Fruit fly (Drosophila melanogaster) whole organism, embryonic: ENCODE results near the gene CG13059.

ENCODE experiments used
- CG10959 ChIP-seq: fragments of 200-800 bp; sonication (Bioruptor generic); IDR thresholded peaks from 2 replicates; pipeline ENCODE4 v1.3.6; 2022; ENCODE audit warnings: missing biosample characterization, missing genetic modification characterization
- CG11247 ChIP-seq: fragments of 200-800 bp; sonication (Bioruptor generic); IDR thresholded peaks from 2 replicates; pipeline ENCODE4 v1.3.6; 2022; ENCODE audit warnings: missing biosample characterization, missing genetic modification characterization
- CG11504 ChIP-seq: fragments of 200-800 bp; sonication (Bioruptor generic); optimal IDR thresholded peaks from 3 replicates; lab custom pipeline; 2019; ENCODE audit warnings: missing biosample characterization, mild to moderate bottlenecking, missing genetic modification characterization, moderate library complexity
- CG12299 ChIP-seq: fragments of 200-800 bp; sonication (Bioruptor generic); optimal IDR thresholded peaks from 2 replicates; lab custom pipeline; 2018; ENCODE audit warnings: missing biosample characterization, mild to moderate bottlenecking, missing genetic modification characterization
- CG12942 ChIP-seq: fragments of 200-800 bp; sonication (Bioruptor generic); optimal IDR thresholded peaks from 3 replicates; lab custom pipeline; 2016; ENCODE audit warnings: missing biosample characterization, missing genetic modification characterization
- CG15601 ChIP-seq: fragments of 200-800 bp; sonication (Bioruptor generic); optimal IDR thresholded peaks from 3 replicates; lab custom pipeline; 2019; ENCODE audit warnings: missing biosample characterization, mild to moderate bottlenecking, missing genetic modification characterization, moderate library complexity
- CG15696 ChIP-seq: fragments of 200-800 bp; sonication (Bioruptor generic); optimal IDR thresholded peaks from 2 replicates; lab custom pipeline; 2019; ENCODE audit warnings: missing biosample characterization, mild to moderate bottlenecking, missing genetic modification characterization, moderate library complexity
- CG2202 ChIP-seq: fragments of 200-800 bp; sonication (Bioruptor generic); optimal IDR thresholded peaks from 2 replicates; lab custom pipeline; 2018; ENCODE audit warnings: missing biosample characterization, mild to moderate bottlenecking, missing genetic modification characterization
- CG2678 ChIP-seq: fragments of 200-800 bp; sonication (Bioruptor generic); optimal IDR thresholded peaks from 3 replicates; lab custom pipeline; 2019; ENCODE audit warnings: missing biosample characterization, mild to moderate bottlenecking, missing genetic modification characterization, moderate library complexity
- CG4404 ChIP-seq: fragments of 200-800 bp; sonication (Bioruptor generic); IDR thresholded peaks from 2 replicates; pipeline ENCODE4 v1.3.6; 2022; ENCODE audit warnings: missing biosample characterization, missing genetic modification characterization
- CG4707 ChIP-seq: fragments of 200-800 bp; sonication (Bioruptor generic); optimal IDR thresholded peaks from 2 replicates; lab custom pipeline; 2018; ENCODE audit warnings: missing biosample characterization, mild to moderate bottlenecking, missing genetic modification characterization, moderate library complexity
- CG4730 ChIP-seq: fragments of 200-800 bp; sonication (Bioruptor generic); IDR thresholded peaks from 2 replicates; pipeline ENCODE4 v1.3.6; 2022; ENCODE audit warnings: missing biosample characterization, missing genetic modification characterization
- CG6813 ChIP-seq: fragments of 200-800 bp; sonication (Bioruptor generic); optimal IDR thresholded peaks from 2 replicates; lab custom pipeline; 2017; ENCODE audit warnings: missing biosample characterization, missing genetic modification characterization, mild to moderate bottlenecking, moderate library complexity, missing genetic modification reagents
- CG7271 ChIP-seq: fragments of 200-800 bp; sonication (Bioruptor generic); optimal IDR thresholded peaks from 2 replicates; lab custom pipeline; 2018; ENCODE audit warnings: missing biosample characterization, mild to moderate bottlenecking, missing genetic modification characterization, moderate library complexity
- CG8359 ChIP-seq: fragments of 200-800 bp; sonication (Bioruptor generic); optimal IDR thresholded peaks from 2 replicates; lab custom pipeline; 2017; ENCODE audit warnings: missing biosample characterization, mild to moderate bottlenecking, missing genetic modification characterization, borderline replicate concordance
- CG9797 ChIP-seq: fragments of 200-800 bp; sonication (Bioruptor generic); optimal IDR thresholded peaks from 3 replicates; lab custom pipeline; 2018; ENCODE audit warnings: missing biosample characterization, mild to moderate bottlenecking, missing genetic modification characterization
- CkIIα-i1 ChIP-seq: fragments of 200-800 bp; sonication (Bioruptor generic); IDR thresholded peaks from 2 replicates; pipeline ENCODE4 v1.3.6; 2022; ENCODE audit warnings: missing biosample characterization, missing genetic modification characterization
- HLHmδ ChIP-seq: fragments of 200-800 bp; sonication (Bioruptor generic); optimal IDR thresholded peaks from 2 replicates; lab custom pipeline; 2018; ENCODE audit warnings: missing biosample characterization, mild to moderate bottlenecking, missing genetic modification characterization, moderate library complexity
- MBD-R2 ChIP-seq: fragments of 200-800 bp; sonication (Bioruptor generic); IDR thresholded peaks from 2 replicates; pipeline ENCODE4 v1.3.6; 2022; ENCODE audit warnings: missing biosample characterization, missing genetic modification characterization
- Rfx ChIP-seq: fragments of 200-800 bp; sonication (Bioruptor generic); IDR thresholded peaks from 2 replicates; pipeline ENCODE4 v1.3.6; 2022; ENCODE audit warnings: missing biosample characterization, missing genetic modification characterization
- Sry-δ ChIP-seq: fragments of 200-800 bp; sonication (Bioruptor generic); optimal IDR thresholded peaks from 2 replicates; lab custom pipeline; 2016; ENCODE audit warnings: missing biosample characterization, missing genetic modification characterization
- Taf1 ChIP-seq: fragments of 200-800 bp; sonication (Bioruptor generic); IDR thresholded peaks from 2 replicates; pipeline ENCODE4 v1.3.6; 2022; ENCODE audit warnings: missing biosample characterization, missing genetic modification characterization
- Tbp ChIP-seq: fragments of >200 bp; optimal IDR thresholded peaks from 2 replicates; lab custom pipeline; 2018; ENCODE audit warnings: missing biosample characterization, missing genetic modification characterization
- Trl ChIP-seq, 3 experiments: fragments of >200 bp in 2 of 3; fragments of 200-800 bp in 1 of 3; sonication (Bioruptor generic) in 1 of 3; optimal IDR thresholded peaks; 2 replicates in 1 of 3; 3 replicates in 2 of 3; lab custom pipeline; 2016 to 2017; ENCODE audit warnings: missing biosample characterization in 1 of 3, missing genetic modification characterization in 1 of 3
- Usf ChIP-seq: fragments of 200-800 bp; sonication (Bioruptor generic); optimal IDR thresholded peaks from 2 replicates; lab custom pipeline; 2017; ENCODE audit warnings: missing genotype, missing biosample characterization, missing genetic modification characterization
- Xbp1 ChIP-seq: fragments of 200-800 bp; sonication (Bioruptor generic); optimal IDR thresholded peaks from 3 replicates; lab custom pipeline; 2016; ENCODE audit warnings: missing biosample characterization, mild to moderate bottlenecking, missing genetic modification characterization
- abd-A ChIP-seq: fragments of 200-800 bp; sonication (Bioruptor generic); optimal IDR thresholded peaks from 3 replicates; lab custom pipeline; 2019; ENCODE audit warnings: missing biosample characterization, mild to moderate bottlenecking, missing genetic modification characterization, moderate library complexity
- amos ChIP-seq: fragments of 200-800 bp; sonication (Bioruptor generic); IDR thresholded peaks from 2 replicates; pipeline ENCODE4 v1.3.6; 2022; ENCODE audit warnings: missing biosample characterization, missing genetic modification characterization; ENCODE audit not compliant: partially characterized antibody
- aop ChIP-seq: fragments of 200-800 bp; sonication (Bioruptor generic); IDR thresholded peaks from 2 replicates; pipeline ENCODE4 v1.3.6; 2022; ENCODE audit warnings: missing biosample characterization, missing genetic modification characterization
- ato ChIP-seq: fragments of 200-800 bp; sonication (Bioruptor generic); IDR thresholded peaks from 2 replicates; pipeline ENCODE4 v1.3.6; 2022; ENCODE audit warnings: missing biosample characterization, missing genetic modification characterization; ENCODE audit not compliant: partially characterized antibody
- bsh ChIP-seq, 2 experiments: fragments of 200-800 bp; sonication (Bioruptor generic); optimal IDR thresholded peaks; 2 replicates each; lab custom pipeline; 2017 to 2018; ENCODE audit warnings: mild to moderate bottlenecking in 2 of 2, missing biosample characterization in 2 of 2, missing genetic modification characterization in 2 of 2, moderate library complexity in 1 of 2
- cas ChIP-seq: fragments of 200-800 bp; sonication (Bioruptor generic); IDR thresholded peaks from 2 replicates; pipeline ENCODE4 v1.3.6; 2022; ENCODE audit warnings: missing biosample characterization, missing genetic modification characterization
- chinmo ChIP-seq: fragments of 200-800 bp; sonication (Bioruptor generic); IDR thresholded peaks from 4 replicates; pipeline ENCODE4 v1.3.6; 2022; ENCODE audit warnings: missing biosample characterization, missing genetic modification characterization; ENCODE audit not compliant: partially characterized antibody
- corto ChIP-seq: fragments of 200-800 bp; sonication (Bioruptor generic); optimal IDR thresholded peaks from 2 replicates; lab custom pipeline; 2016; ENCODE audit warnings: missing biosample characterization, mild to moderate bottlenecking, missing genetic modification characterization, moderate library complexity
- dm ChIP-seq: fragments of 200-800 bp; sonication (Bioruptor generic); optimal IDR thresholded peaks from 3 replicates; lab custom pipeline; 2016; ENCODE audit warnings: missing biosample characterization, missing genetic modification characterization
- dpn ChIP-seq, 2 experiments: fragments of 200-800 bp; sonication (Bioruptor generic); optimal IDR thresholded peaks; 3 replicates each; lab custom pipeline; 2016; ENCODE audit warnings: missing biosample characterization in 2 of 2, missing genetic modification characterization in 2 of 2
- esg ChIP-seq: fragments of 200-800 bp; sonication (Bioruptor generic); conservative IDR thresholded peaks from 2 replicates; pipeline ENCODE4 v1.3.6; 2022; ENCODE audit warnings: missing biosample characterization, missing genetic modification characterization
- fd96Cb ChIP-seq: fragments of 200-800 bp; sonication (Bioruptor generic); optimal IDR thresholded peaks from 2 replicates; lab custom pipeline; 2018; ENCODE audit warnings: missing biosample characterization, mild to moderate bottlenecking, missing genetic modification characterization, moderate library complexity
- grau ChIP-seq: fragments of 200-800 bp; optimal IDR thresholded peaks from 3 replicates; lab custom pipeline; 2019; ENCODE audit warnings: missing biosample characterization, mild to moderate bottlenecking, missing genetic modification characterization, moderate library complexity
- gt ChIP-seq: fragments of 200-800 bp; sonication (Bioruptor generic); IDR thresholded peaks from 2 replicates; pipeline ENCODE4 v1.3.6; 2022; ENCODE audit warnings: missing biosample characterization, missing genetic modification characterization
- jumu ChIP-seq: fragments of 200-800 bp; sonication (Bioruptor generic); optimal IDR thresholded peaks from 3 replicates; lab custom pipeline; 2016; ENCODE audit warnings: missing biosample characterization, missing genetic modification characterization
- knrl ChIP-seq: fragments of 200-800 bp; sonication (Bioruptor generic); IDR thresholded peaks from 3 replicates; pipeline ENCODE4 v1.3.6; 2022; ENCODE audit warnings: missing biosample characterization, missing genetic modification characterization; ENCODE audit not compliant: partially characterized antibody
- nom ChIP-seq: fragments of 200-800 bp; sonication (Bioruptor generic); optimal IDR thresholded peaks from 2 replicates; lab custom pipeline; 2017; ENCODE audit warnings: missing biosample characterization, missing genetic modification characterization, mild to moderate bottlenecking, moderate library complexity, missing genetic modification reagents
- oc ChIP-seq: fragments of 200-800 bp; sonication (Bioruptor generic); optimal IDR thresholded peaks from 2 replicates; lab custom pipeline; 2018; ENCODE audit warnings: missing biosample characterization, mild to moderate bottlenecking, missing genetic modification characterization, moderate library complexity
- run ChIP-seq: fragments of 200-800 bp; sonication (Bioruptor generic); optimal IDR thresholded peaks from 3 replicates; lab custom pipeline; 2018; ENCODE audit warnings: missing biosample characterization, mild to moderate bottlenecking, missing genetic modification characterization
- scrt ChIP-seq: fragments of 200-800 bp; sonication (Bioruptor generic); optimal IDR thresholded peaks from 2 replicates; lab custom pipeline; 2018; ENCODE audit warnings: missing biosample characterization, mild to moderate bottlenecking, missing genetic modification characterization, moderate library complexity
- ssp ChIP-seq: fragments of 200-800 bp; sonication (Bioruptor generic); IDR thresholded peaks from 2 replicates; pipeline ENCODE4 v1.3.6; 2022; ENCODE audit warnings: missing biosample characterization, missing genetic modification characterization
- tio ChIP-seq: fragments of 200-800 bp; sonication (Bioruptor generic); optimal IDR thresholded peaks from 2 replicates; lab custom pipeline; 2017; ENCODE audit warnings: missing biosample characterization, missing genetic modification characterization, inconsistent platforms

The CG13059 gene

DNA sequence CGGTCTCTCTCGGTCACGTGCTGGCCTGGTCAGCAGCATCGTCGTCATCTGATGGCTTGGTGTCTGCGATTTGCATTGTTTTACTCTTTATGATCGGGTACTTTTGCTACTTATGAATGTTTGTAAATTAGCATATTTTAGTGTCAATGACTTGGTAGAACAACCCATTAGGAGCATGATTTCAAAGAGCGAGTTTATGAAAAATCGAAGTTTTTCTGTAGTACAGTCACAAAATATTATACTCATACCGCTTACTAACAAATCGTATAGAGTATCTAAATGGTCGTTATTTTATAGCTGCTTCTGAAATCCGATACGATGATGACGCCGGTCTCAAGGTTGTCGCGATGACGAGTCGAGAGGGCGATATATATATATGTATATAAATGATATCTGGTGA, 37.2 kb upstream of the CG13059 start (continued):
- TF ChIP-seq esg (GFP tag; lab: Robert Waterston, UW) (peak; percentile 27; the same call in 1 of the 2 replicates), Usf (GFP tag; lab: Kevin White, UChicago) (no peak), run (tag; lab: Kevin White, UChicago) (peak; percentile 6), CG11504 (tag; lab: Kevin White, UChicago) (peak; percentile 68), nom (peak; percentile 46), grau (peak; percentile 35), CG9797 (no peak), CG4707 (GFP tag; lab: Kevin White, UChicago) (no peak), CG2678 (tag; lab: Kevin White, UChicago) (peak; percentile 61), CG4730 (GFP tag; lab: Robert Waterston, UW) (no peak), ssp (GFP tag; lab: Robert Waterston, UW) (no peak), Sry-δ (no peak), CG4404 (no peak), bsh (GFP tag; optimal IDR thresholded peaks at IDR 0.05; lab: Kevin White, UChicago) (peak; percentile 12 to 16), HLHmδ (GFP tag; lab: Kevin White, UChicago) (no peak), CG2202 (tag; lab: Kevin White, UChicago) (no peak), Tbp (no peak), oc (tag; lab: Kevin White, UChicago) (no peak), CG15601 (tag; lab: Kevin White, UChicago) (no peak), CkIIα-i1 (GFP tag; lab: Robert Waterston, UW) (no peak)

DNA sequence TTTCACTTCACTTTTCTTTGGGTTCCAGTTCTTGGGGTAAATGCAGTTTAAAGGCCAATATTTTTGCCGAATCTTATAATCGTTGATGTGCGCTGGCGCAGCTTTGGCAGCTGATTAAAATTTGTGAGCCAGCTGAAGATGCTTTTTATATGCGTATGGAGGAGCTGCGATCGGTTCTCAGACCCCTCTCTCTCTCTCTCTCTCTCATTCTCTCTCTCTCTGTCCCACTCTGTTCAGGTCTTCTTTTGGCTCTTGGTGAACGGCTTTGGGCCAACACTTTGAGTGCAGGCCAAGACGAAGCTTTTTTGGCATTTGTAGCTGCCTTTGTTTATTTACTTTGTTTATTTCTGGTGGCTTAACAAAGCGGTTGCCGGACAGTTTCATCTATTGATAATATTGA, 35.1 kb upstream of the CG13059 start, which contains the start of gene CG13046:
Gene CG13046 (minus strand): TSS at position 101 of the 400 bp plus-strand sequence.
- TF ChIP-seq MBD-R2 (GFP tag; lab: Robert Waterston, UW) (no peak), CG12942 (GFP tag; lab: Kevin White, UChicago) (no peak), Trl (optimal IDR thresholded peaks at IDR 0.05; lab: Kevin White, UChicago) (peak; percentile 8 to 42), Trl (GFP tag; optimal IDR thresholded peaks at IDR 0.05; lab: Kevin White, UChicago) (no peak), chinmo (GFP tag; lab: Robert Waterston, UW) (0 out of 4 replicates have a peak, but pooled peaks have one; percentile 18)

DNA sequence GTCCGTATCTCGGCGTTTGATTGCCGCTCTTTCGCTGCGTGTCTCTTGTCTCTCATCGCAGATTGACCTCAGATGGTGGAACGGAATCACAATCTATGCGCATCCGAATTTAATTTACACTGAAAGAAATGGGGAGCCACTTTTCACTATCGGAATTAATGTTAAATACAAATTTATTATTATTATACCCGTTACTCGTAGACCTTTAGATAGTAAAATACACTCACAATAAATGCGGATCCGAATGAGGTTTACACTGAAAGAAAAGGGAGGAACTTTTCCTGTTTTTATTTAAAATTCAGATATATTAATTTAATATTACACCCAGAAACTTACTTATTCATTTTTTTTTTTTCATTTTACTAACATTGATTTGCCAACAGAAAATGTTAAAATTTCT, 34.4 kb upstream of the CG13059 start:
- TF ChIP-seq tio (GFP tag; lab: Kevin White, UChicago): peak; percentile 5
- no peak for TF ChIP-seq CG8359 (GFP tag; lab: Kevin White, UChicago)
- TF ChIP-seq CG11247: no peak
- TF ChIP-seq dm (GFP tag; lab: Kevin White, UChicago): no peak
- no peak for TF ChIP-seq fd96Cb (tag; lab: Kevin White, UChicago)
- no peak for TF ChIP-seq gt (GFP tag; lab: Robert Waterston, UW)
- no peak for TF ChIP-seq CG10959 (GFP tag; lab: Robert Waterston, UW)
- no peak for TF ChIP-seq scrt (GFP tag; lab: Kevin White, UChicago)
- TF ChIP-seq dpn (GFP tag; optimal IDR thresholded peaks at IDR 0.05; lab: Kevin White, UChicago): peak in 1 of 2 experiments; percentile 38
- no peak for TF ChIP-seq aop
- TF ChIP-seq cas (GFP tag; lab: Robert Waterston, UW): no peak
- no peak for TF ChIP-seq CG12299 (tag; lab: Kevin White, UChicago)
- TF ChIP-seq ato (GFP tag; lab: Robert Waterston, UW): no peak
- TF ChIP-seq jumu (GFP tag; lab: Kevin White, UChicago): no peak
- no peak for TF ChIP-seq CG6813 (GFP tag; lab: Kevin White, UChicago)
- no peak for TF ChIP-seq CG15696 (tag; lab: Kevin White, UChicago)
- TF ChIP-seq CG7271: no peak
- TF ChIP-seq abd-A (tag; lab: Kevin White, UChicago): no peak
- peak; percentile 38; the same call in 1 of the 2 replicates for TF ChIP-seq Rfx
- no peak for TF ChIP-seq corto
- TF ChIP-seq knrl: no peak
- no peak for TF ChIP-seq amos (GFP tag; lab: Robert Waterston, UW)
- peak; percentile 56 for TF ChIP-seq Xbp1
- TF ChIP-seq Taf1 (GFP tag; lab: Robert Waterston, UW): no peak
